Worm (Caenorhabditis elegans): Measurements from ENCODE around the gene C34C12.2.
A peak's percentile ranks its signal among the peaks of the same experiment; 100 is the strongest.

Gene C34C12.2

DNA sequence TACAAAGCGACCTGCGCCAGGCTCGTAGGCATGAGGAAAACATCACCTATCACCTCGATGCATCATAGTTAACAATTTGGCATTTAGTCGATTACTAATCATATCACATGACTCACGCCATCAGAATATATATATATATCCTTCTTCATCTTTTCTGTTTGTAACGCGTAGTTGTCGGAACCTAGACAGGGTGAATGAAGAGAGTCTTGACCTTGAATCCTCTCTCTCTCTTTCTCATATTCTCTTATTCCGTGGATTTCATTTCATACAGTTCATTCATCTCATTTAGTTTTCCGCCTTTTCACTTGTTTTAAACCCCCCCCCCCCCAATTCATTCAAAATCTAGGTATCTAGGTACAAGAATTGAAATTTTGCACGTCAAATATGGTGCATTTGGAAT is 26.6 kb downstream of the C34C12.2 start (continued):
- TF ChIP-seq blmp-1 (tag; optimal IDR thresholded peaks at IDR 0.05), result peak; percentile 89
- TF ChIP-seq dpl-1 (GFP tag; optimal IDR thresholded peaks at IDR 0.05), result no peak
- no peak for TF ChIP-seq nhr-71 (tag; optimal IDR thresholded peaks at IDR 0.05)
- TF ChIP-seq lin-13 (GFP tag; optimal IDR thresholded peaks at IDR 0.05), result no peak
- no peak for TF ChIP-seq ztf-4 (tag; optimal IDR thresholded peaks at IDR 0.05)
- no peak for TF ChIP-seq ceh-88 (GFP tag; IDR thresholded peaks at IDR 0.05)

- no peak for TF ChIP-seq hlh-4 (tag; optimal IDR thresholded peaks at IDR 0.05)
- TF ChIP-seq zip-4 (GFP tag; optimal IDR thresholded peaks at IDR 0.05), result no peak
- peak; percentile 96 for TF ChIP-seq blmp-1 (tag; optimal IDR thresholded peaks at IDR 0.05)
- TF ChIP-seq mep-1 (tag; optimal IDR thresholded peaks at IDR 0.05), result peak; percentile 6
Observed at ce11 chrIII:3480950-3481349, 27.4 kb downstream of the C34C12.2 start.

DNA sequence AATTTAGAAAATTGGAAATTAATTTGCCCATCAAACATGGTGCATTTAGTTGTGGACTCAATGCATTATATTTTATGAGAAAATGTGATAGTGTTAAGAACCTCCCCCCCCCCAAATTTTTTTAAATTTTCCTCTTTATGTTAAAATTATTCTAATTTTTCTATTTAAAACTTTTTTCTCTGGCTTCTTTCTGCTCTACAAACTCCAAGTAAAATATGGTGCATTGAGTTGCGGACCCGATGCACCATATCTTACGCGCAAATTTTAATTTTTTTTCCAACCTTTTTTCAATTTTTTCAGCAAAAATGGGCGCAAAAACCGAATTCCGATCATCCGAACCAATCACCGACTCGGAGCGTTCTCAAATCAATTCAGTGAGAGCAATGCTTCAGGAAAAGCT is 28.7 kb downstream of the C34C12.2 start, which contains the start of gene C34C12.6:
Gene C34C12.6, plus strand, starts transcription at position 301 of the 400 bp plus-strand sequence.
- TF ChIP-seq nhr-85 (tag) (peak; percentile 46), sup-37 (GFP tag; optimal IDR thresholded peaks at IDR 0.05) (no peak)

- no peak for TF ChIP-seq nhr-76 (tag; optimal IDR thresholded peaks at IDR 0.05)
- no peak for TF ChIP-seq efl-1 (optimal IDR thresholded peaks at IDR 0.05)
- TF ChIP-seq efl-1 (GFP tag; optimal IDR thresholded peaks at IDR 0.05 in 1 of 2), result peak in 1 of 2 experiments; percentile 2
- TF ChIP-seq nhr-85 (tag), result peak; percentile 61
- TF ChIP-seq skn-1 (tag; optimal IDR thresholded peaks at IDR 0.05), result no peak
- TF ChIP-seq unc-98 (GFP tag; IDR thresholded peaks at IDR 0.05), result no peak
- no peak for TF ChIP-seq ceh-82 (tag; optimal IDR thresholded peaks at IDR 0.05)
Observed at ce11 chrIII:3484995-3485394, 31.4 kb downstream of the C34C12.2 start.

ce11 chrIII:3486055-3486454 is 32.5 kb downstream of the C34C12.2 start:
- TF ChIP-seq ces-1 (GFP tag; optimal IDR thresholded peaks at IDR 0.05) (no peak), swsn-7 (tag; optimal IDR thresholded peaks at IDR 0.05) (no peak), nhr-12 (tag; optimal IDR thresholded peaks at IDR 0.05) (no peak), nhr-85 (tag) (no peak), nhr-71 (tag; optimal IDR thresholded peaks at IDR 0.05) (no peak)

DNA sequence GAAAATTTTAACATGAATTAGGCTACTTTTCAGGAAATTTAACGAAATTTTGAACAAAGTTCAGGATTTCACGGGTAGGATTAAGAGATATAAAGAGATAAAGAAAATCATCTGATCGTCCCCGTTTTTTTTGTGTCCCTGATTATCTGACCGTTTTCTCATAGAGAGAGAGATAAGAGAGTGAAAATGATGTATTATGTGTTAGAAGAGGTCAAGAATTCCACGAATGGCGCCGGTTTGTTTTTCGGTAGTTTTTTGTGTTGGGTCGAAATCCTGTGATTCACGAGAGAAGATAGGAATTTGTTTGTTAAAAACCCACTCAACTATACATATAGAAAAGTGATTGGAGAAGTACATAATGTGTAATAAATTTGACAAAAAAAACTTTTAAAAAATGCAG is 33.5 kb downstream of the C34C12.2 start:
- no peak for TF ChIP-seq hpl-2 (GFP tag; optimal IDR thresholded peaks at IDR 0.05)
- TF ChIP-seq elt-3 (tag; optimal IDR thresholded peaks at IDR 0.05), result peak in 1 of 6 experiments; percentile 62
- no peak for TF ChIP-seq C34B4.2 (tag; optimal IDR thresholded peaks at IDR 0.05)
- TF ChIP-seq unc-130 (tag; optimal IDR thresholded peaks at IDR 0.05), result no peak
- peak; percentile 92 for TF ChIP-seq blmp-1 (tag; optimal IDR thresholded peaks at IDR 0.05)
- TF ChIP-seq ztf-11 (tag; optimal IDR thresholded peaks at IDR 0.05), result no peak
- TF ChIP-seq aly-2 (tag; optimal IDR thresholded peaks at IDR 0.05), result no peak

- no peak for TF ChIP-seq nhr-85 (tag)
- no peak for TF ChIP-seq lin-13 (GFP tag; optimal IDR thresholded peaks at IDR 0.05)
- no peak for TF ChIP-seq efl-1 (optimal IDR thresholded peaks at IDR 0.05)
- peak; percentile 50 to 91 for TF ChIP-seq efl-1 (GFP tag; optimal IDR thresholded peaks at IDR 0.05 in 1 of 2)
- TF ChIP-seq hlh-17 (GFP tag; optimal IDR thresholded peaks at IDR 0.05; ENCODE audit: borderline replicate concordance), result no peak
- no peak for TF ChIP-seq aly-2 (tag; optimal IDR thresholded peaks at IDR 0.05)
- TF ChIP-seq ceh-88 (GFP tag; IDR thresholded peaks at IDR 0.05), result no peak
- no peak for TF ChIP-seq ztf-4 (tag; optimal IDR thresholded peaks at IDR 0.05)
- TF ChIP-seq lin-35 (GFP tag; optimal IDR thresholded peaks at IDR 0.05), result peak in 1 of 2 experiments; percentile 35
- TF ChIP-seq dpl-1 (GFP tag; optimal IDR thresholded peaks at IDR 0.05), result peak in 1 of 3 experiments; percentile 10
Observed at ce11 chrIII:3488224-3488623, 34.6 kb downstream of the C34C12.2 start, which contains the start of gene C34C12.7. TSS of gene C34C12.7 (minus strand) at chrIII:3488341.

ce11 chrIII:3493138-3493537 is 39.6 kb downstream of the C34C12.2 start, which contains the start of gene gly-14:
TSS of gene gly-14 (minus strand) at chrIII:3493238.
- TF ChIP-seq alr-1 (tag; optimal IDR thresholded peaks at IDR 0.05; ENCODE audit: borderline replicate concordance) (no peak), dsc-1 (tag; optimal IDR thresholded peaks at IDR 0.05) (no peak), isw-1 (GFP tag; IDR thresholded peaks at IDR 0.05) (no peak), ceh-82 (tag; optimal IDR thresholded peaks at IDR 0.05) (no peak), nhr-71 (tag; optimal IDR thresholded peaks at IDR 0.05) (no peak), lin-35 (GFP tag; optimal IDR thresholded peaks at IDR 0.05) (no peak), snpc-4 (tag; optimal IDR thresholded peaks at IDR 0.05) (no peak), unc-130 (tag; optimal IDR thresholded peaks at IDR 0.05) (no peak), rnt-1 (tag; optimal IDR thresholded peaks at IDR 0.05) (no peak), mep-1 (tag; optimal IDR thresholded peaks at IDR 0.05) (no peak)

All from whole organism, L1 larva.